Worm (Caenorhabditis elegans) whole organism, mixed stage, embryonic: Measurements from ENCODE around the gene enpl-1.

Experiments used
- elt-1 ChIP-seq: sonication (generic microtip); optimal IDR thresholded peaks from 2 replicates; lab custom pipeline; 2017; ENCODE audit warnings: missing genetic modification characterization, mild to moderate bottlenecking, missing compliant biosample characterization, antibody characterized with exemption, moderate library complexity, borderline replicate concordance; ENCODE audit not compliant: insufficient read depth
- ham-2 ChIP-seq: fragments of 200-800 bp; sonication (Bioruptor generic); optimal IDR thresholded peaks from 2 replicates; lab custom pipeline; 2018; ENCODE audit warnings: mild to moderate bottlenecking, missing genetic modification characterization, missing compliant biosample characterization
- lin-13 ChIP-seq: fragments of 150-350 bp; optimal IDR thresholded peaks from 2 replicates; lab custom pipeline; 2014; ENCODE audit warnings: missing biosample characterization, missing genetic modification characterization
- lin-32 ChIP-seq: fragments of 200-800 bp; sonication (Bioruptor generic); optimal IDR thresholded peaks from 2 replicates; lab custom pipeline; 2018; ENCODE audit warnings: mild to moderate bottlenecking, missing genetic modification characterization, missing compliant biosample characterization
- mep-1 ChIP-seq: fragments of 150-350 bp; optimal IDR thresholded peaks from 2 replicates; lab custom pipeline; 2017; ENCODE audit warnings: missing biosample characterization, missing genetic modification reagents, missing genetic modification characterization, inconsistent platforms
- nhr-12 ChIP-seq: fragments of 150-350 bp; optimal IDR thresholded peaks from 2 replicates; lab custom pipeline; 2014; ENCODE audit warnings: missing biosample characterization, missing genetic modification characterization
- nhr-237 ChIP-seq: fragments of 150-350 bp; optimal IDR thresholded peaks from 2 replicates; lab custom pipeline; 2014; ENCODE audit warnings: missing biosample characterization, missing genetic modification characterization
- nhr-76 ChIP-seq: sonication (generic microtip); optimal IDR thresholded peaks from 2 replicates; lab custom pipeline; 2017; ENCODE audit warnings: missing biosample characterization, missing genetic modification characterization
- pha-4 ChIP-seq: fragments of 150-350 bp; optimal IDR thresholded peaks from 2 replicates; lab custom pipeline; 2018; ENCODE audit warnings: missing biosample characterization, missing genetic modification reagents, missing genetic modification characterization
- ztf-11 ChIP-seq: fragments of 150-350 bp; optimal IDR thresholded peaks from 2 replicates; lab custom pipeline; 2014; ENCODE audit warnings: missing biosample characterization, missing genetic modification characterization

- TF ChIP-seq nhr-12 (tag; lab: Kevin White, UChicago) (no peak), nhr-237 (no peak), ztf-11 (tag; lab: Kevin White, UChicago) (no peak), mep-1 (tag; lab: Kevin White, UChicago) (no peak), pha-4 (tag; lab: Kevin White, UChicago) (no peak), nhr-76 (tag; lab: Kevin White, UChicago) (no peak), lin-13 (tag; lab: Kevin White, UChicago) (no peak), elt-1 (tag; lab: Kevin White, UChicago) (no peak), ham-2 (GFP tag; lab: Kevin White, UChicago) (no peak), lin-32 (GFP tag; lab: Kevin White, UChicago) (no peak)
Observed at ce11 chrIV:11109771-11110170, 9.3 kb upstream of the enpl-1 start, which contains the start of gene pigk-1.
